Worm (Caenorhabditis elegans) whole organism, midembryonic: ENCODE measurements around the gene C50E3.11.

Source experiments
- T22C8.4 ChIP-seq: fragments of 200-800 bp; sonication (Bioruptor generic); IDR thresholded peaks from 2 replicates; pipeline ENCODE4 v1.3.6; 2022; ENCODE audit warnings: missing genetic modification characterization, missing compliant biosample characterization
- flt-1 ChIP-seq: fragments of 200-800 bp; sonication (Bioruptor generic); IDR thresholded peaks from 2 replicates; pipeline ENCODE4 v1.3.6; 2022; ENCODE audit warnings: missing genetic modification characterization, missing compliant biosample characterization
- klf-2 ChIP-seq: fragments of 200-800 bp; sonication (Bioruptor generic); conservative IDR thresholded peaks from 2 replicates; pipeline ENCODE4 v1.3.6; 2022; ENCODE audit warnings: missing genetic modification reagents, missing genetic modification characterization, missing compliant biosample characterization
- med-1 ChIP-seq: sonication (generic microtip); optimal IDR thresholded peaks from 2 replicates; lab custom pipeline; 2017; ENCODE audit warnings: missing genetic modification characterization, mild to moderate bottlenecking, missing compliant biosample characterization, antibody characterized with exemption, missing genetic modification reagents; ENCODE audit not compliant: insufficient read depth
- ref-1 ChIP-seq: fragments of 200-800 bp; sonication (Bioruptor generic); conservative IDR thresholded peaks from 2 replicates; pipeline ENCODE4 v1.3.6; 2022; ENCODE audit warnings: missing genetic modification reagents, missing genetic modification characterization, missing compliant biosample characterization
- tab-1 ChIP-seq: fragments of 200-800 bp; sonication (Bioruptor generic); IDR thresholded peaks from 2 replicates; pipeline ENCODE4 v1.3.6; 2022; ENCODE audit warnings: missing genetic modification characterization, missing compliant biosample characterization
- ztf-23 ChIP-seq: fragments of 200-800 bp; sonication (Bioruptor generic); IDR thresholded peaks from 2 replicates; pipeline ENCODE4 v1.3.6; 2022; ENCODE audit warnings: missing genetic modification reagents, missing genetic modification characterization, missing compliant biosample characterization
- ztf-29 ChIP-seq: fragments of 200-800 bp; sonication (Bioruptor generic); IDR thresholded peaks from 2 replicates; pipeline ENCODE4 v1.3.6; 2022; ENCODE audit warnings: missing genetic modification reagents, missing genetic modification characterization, missing compliant biosample characterization

DNA sequence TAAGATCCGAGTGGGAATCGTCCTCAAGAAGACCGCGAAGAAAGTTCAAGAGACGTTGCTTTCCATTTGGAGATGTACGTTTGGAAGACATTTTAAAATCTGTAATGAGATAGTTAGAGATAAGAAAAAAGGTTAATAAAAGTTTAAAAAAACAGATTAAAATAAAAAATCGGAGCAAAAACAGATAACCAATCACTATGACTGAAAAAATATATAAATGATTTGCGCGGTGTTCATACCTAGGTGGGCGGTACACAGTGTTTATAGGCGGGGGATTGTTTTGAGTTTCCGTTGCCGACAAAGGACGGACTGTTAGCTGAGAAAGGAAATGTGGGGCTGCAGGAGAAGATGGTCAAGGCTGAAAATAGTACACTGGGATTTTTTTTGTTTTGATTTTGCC, 44.6 kb downstream of the C50E3.11 start, which contains the start of gene ets-7:
- TF ChIP-seq flt-1 (GFP tag; lab: Robert Waterston, UW) (no peak), med-1 (GFP tag; lab: Kevin White, UChicago) (no peak), ztf-29 (GFP tag; lab: Robert Waterston, UW) (no peak), klf-2 (no peak), tab-1 (GFP tag; lab: Robert Waterston, UW) (no peak), ref-1 (GFP tag; lab: Robert Waterston, UW) (no peak), ztf-23 (GFP tag; lab: Robert Waterston, UW) (no peak), T22C8.4 (GFP tag; lab: Robert Waterston, UW) (no peak)
